Worm (Caenorhabditis elegans): Measurements from ENCODE around the gene math-15.
"Not testable (repeated sequence)": the region's sequence is repeated elsewhere in the genome, so short reads cannot be mapped to it uniquely, and the experiment has no call there.

The math-15 gene

DNA sequence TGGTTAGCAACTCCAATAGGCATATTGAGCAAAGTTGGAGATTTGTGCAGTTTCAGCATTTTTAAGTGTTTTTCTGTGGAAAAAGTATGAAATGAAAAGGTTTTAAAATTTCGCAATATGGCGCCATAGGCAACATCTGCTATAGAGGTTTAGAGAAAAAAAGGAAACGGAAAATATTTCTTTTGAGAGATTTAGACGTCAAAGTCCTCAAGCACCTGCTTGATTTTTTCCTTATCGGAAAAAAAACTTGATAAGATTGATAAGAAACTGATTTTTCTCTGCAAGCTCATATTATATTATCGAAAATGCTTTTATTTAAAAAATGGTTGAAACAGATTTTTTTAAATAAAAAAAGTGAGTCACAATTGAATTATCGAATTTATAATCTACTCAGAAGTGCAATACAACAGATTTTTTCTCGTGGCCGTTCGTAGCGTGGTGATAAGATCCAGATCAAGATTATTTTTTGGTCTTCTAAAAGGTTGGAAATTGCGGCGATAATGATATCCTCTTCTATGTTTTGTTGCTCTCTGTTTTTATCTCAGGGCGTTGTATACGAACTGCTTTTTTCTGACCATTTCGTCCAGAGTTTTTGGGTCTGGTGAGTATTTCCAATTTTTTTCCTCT lies 46.1 kb upstream of the math-15 start, which contains the start of gene fbxc-19 (continued):
- TF ChIP-seq hmg-11 (tag; optimal IDR thresholded peaks at IDR 0.05), result peak; percentile 14

DNA sequence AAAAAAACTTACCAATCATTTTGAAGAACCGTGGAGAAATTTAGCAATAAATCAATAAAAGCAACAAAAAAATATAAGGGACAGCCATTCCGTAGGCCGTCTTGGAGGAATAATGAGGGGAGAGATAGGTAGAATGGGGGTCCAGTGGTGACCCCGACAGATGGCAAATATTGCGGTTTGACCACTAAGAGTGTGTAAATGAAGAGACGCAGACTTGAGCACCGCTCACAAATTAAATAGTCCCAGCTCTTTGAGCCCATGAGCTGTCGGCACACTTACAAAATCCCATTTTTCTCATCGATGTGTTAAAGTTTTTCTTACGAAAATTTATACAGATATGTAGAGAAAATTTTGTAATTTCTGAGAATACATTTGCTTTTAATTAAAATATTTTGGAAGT lies 45.4 kb upstream of the math-15 start, which contains the start of gene fbxa-3:
Gene fbxa-3 (minus strand): TSS at position 101 of the 400 bp plus-strand sequence.
- no peak for TF ChIP-seq pqm-1 (tag; optimal IDR thresholded peaks at IDR 0.05)
- TF ChIP-seq sea-2 (GFP tag; optimal IDR thresholded peaks at IDR 0.05), result no peak
- no peak for TF ChIP-seq ztf-4 (tag; optimal IDR thresholded peaks at IDR 0.05)
- no peak for TF ChIP-seq jun-1 (tag; optimal IDR thresholded peaks at IDR 0.05)
- no peak for TF ChIP-seq ztf-11 (tag; optimal IDR thresholded peaks at IDR 0.05)
- no peak for TF ChIP-seq mml-1 (tag; optimal IDR thresholded peaks at IDR 0.05)

DNA sequence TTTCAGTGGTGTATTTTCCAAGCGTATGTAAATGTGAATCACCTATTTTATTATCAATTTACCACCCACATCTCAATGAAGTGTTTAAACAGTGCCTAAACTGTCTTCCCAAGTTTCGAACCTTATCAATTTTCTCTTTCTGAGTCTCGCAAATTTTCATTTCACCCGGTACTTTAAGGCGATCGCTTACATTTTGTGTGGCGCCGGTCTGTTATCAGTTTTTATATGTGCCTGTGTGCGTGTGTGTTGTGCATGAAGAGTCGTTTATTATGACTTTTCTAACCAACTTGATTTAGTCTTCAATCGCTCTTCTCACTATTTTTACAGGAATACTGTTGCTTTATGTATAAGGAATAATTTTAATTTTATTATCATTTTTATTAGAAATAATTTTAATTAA lies 42.6 kb upstream of the math-15 start:
- TF ChIP-seq elt-2 (tag; optimal IDR thresholded peaks at IDR 0.05), result peak; percentile 57

- not testable (repeated sequence) for TF ChIP-seq nfya-1 (tag; optimal IDR thresholded peaks at IDR 0.05; ENCODE audit: insufficient read depth); nhr-12 (tag; optimal IDR thresholded peaks at IDR 0.05); unc-62 (GFP tag; optimal IDR thresholded peaks at IDR 0.05)
These were observed 41.9 kb upstream of the math-15 start, which contains the start of gene math-41 for ce11 chrII:1824329-1824728. Gene math-41, plus strand, starts transcription at chrII:1824629.

ce11 chrII:1830182-1830682 lies 35.9 kb upstream of the math-15 start, which contains the start of gene math-40:
Gene math-40, plus strand, starts transcription at chrII:1830632.
- TF ChIP-seq elt-2 (tag; optimal IDR thresholded peaks at IDR 0.05), result peak; percentile 62
- TF ChIP-seq pqm-1 (tag; optimal IDR thresholded peaks at IDR 0.05), result peak; percentile 41
- TF ChIP-seq unc-39 (tag; optimal IDR thresholded peaks at IDR 0.05), result no peak

ce11 chrII:1831883-1832388 lies 34.2 kb upstream of the math-15 start, which contains the start of gene math-39:
Gene math-39, plus strand, starts transcription at chrII:1832338.
- TF ChIP-seq tbx-2 (tag; optimal IDR thresholded peaks at IDR 0.05) (no peak), ceh-28 (tag; optimal IDR thresholded peaks at IDR 0.05) (no peak), elt-2 (tag; optimal IDR thresholded peaks at IDR 0.05) (peak; percentile 51), nhr-12 (tag; optimal IDR thresholded peaks at IDR 0.05) (no peak), jun-1 (tag; optimal IDR thresholded peaks at IDR 0.05) (no peak), ceh-16 (tag; optimal IDR thresholded peaks at IDR 0.05) (no peak)

DNA sequence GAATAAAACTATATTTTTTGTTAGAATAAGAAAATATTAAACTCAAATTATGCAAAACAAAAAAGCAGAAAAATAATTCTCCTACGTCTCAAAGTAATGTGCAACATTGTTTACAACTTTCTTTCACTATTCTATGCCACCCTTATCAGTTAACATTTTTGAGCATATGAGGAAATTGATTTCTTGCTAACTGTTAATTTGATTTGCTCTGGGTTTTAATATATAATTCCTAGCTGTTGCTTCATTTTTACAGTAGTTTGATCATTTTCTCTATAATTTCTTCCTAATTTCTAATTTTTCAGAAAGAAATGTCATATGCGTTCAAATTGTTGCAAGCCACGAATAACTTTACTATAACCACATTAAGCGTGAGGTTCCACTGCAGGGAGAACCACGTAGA lies 30.0 kb upstream of the math-15 start, which contains the start of gene T08E11.1:
Gene T08E11.1 (plus strand): TSS at position 301 of the 400 bp plus-strand sequence.
- no peak for TF ChIP-seq nhr-67 (tag; optimal IDR thresholded peaks at IDR 0.05)
- TF ChIP-seq fkh-10 (GFP tag; optimal IDR thresholded peaks at IDR 0.05), result no peak
- no peak for TF ChIP-seq tbx-2 (tag; optimal IDR thresholded peaks at IDR 0.05)
- TF ChIP-seq elt-2 (tag; optimal IDR thresholded peaks at IDR 0.05), result peak; percentile 8
- no peak for TF ChIP-seq lin-15B (tag; optimal IDR thresholded peaks at IDR 0.05)
- no peak for TF ChIP-seq egl-5 (tag; optimal IDR thresholded peaks at IDR 0.05)
- TF ChIP-seq elt-1 (tag; optimal IDR thresholded peaks at IDR 0.05), result no peak
- no peak for TF ChIP-seq ztf-4 (tag; optimal IDR thresholded peaks at IDR 0.05)

DNA sequence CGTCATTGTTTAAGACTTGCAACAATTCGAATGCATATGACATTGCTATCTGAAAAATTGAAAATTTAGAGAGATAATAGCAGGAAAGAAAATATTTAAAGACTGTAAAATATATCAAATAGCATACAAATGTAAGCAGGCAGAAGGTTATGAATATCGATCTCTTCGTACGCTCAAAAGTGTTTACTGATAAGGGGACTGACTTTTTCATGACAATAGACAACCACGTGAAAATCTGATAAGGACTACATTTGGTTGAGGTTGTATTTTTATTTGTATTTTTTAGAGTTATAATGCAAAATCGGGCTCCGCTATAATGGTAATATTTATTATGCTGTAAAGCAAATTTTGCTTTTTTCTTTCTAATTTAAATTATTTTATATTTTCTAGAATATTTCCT lies 23.3 kb upstream of the math-15 start, which contains the start of the genes C52E2.5 and C52E2.4:
Gene C52E2.5 (minus strand): TSS at position 43 of the 400 bp plus-strand sequence.
Gene C52E2.4 (plus strand): TSS at position 252 of the 400 bp plus-strand sequence.
- peak; percentile 17 for TF ChIP-seq skn-1 (tag; optimal IDR thresholded peaks at IDR 0.05)
- no peak for TF ChIP-seq nhr-67 (tag; optimal IDR thresholded peaks at IDR 0.05)
- TF ChIP-seq mdl-1 (tag; optimal IDR thresholded peaks at IDR 0.05), result no peak
- TF ChIP-seq nhr-77 (tag; optimal IDR thresholded peaks at IDR 0.05), result no peak
- TF ChIP-seq lin-15B (tag; optimal IDR thresholded peaks at IDR 0.05), result no peak
- TF ChIP-seq elt-2 (tag; optimal IDR thresholded peaks at IDR 0.05), result peak; percentile 94
- no peak for TF ChIP-seq nhr-76 (tag; optimal IDR thresholded peaks at IDR 0.05)
- TF ChIP-seq lin-39 (tag; optimal IDR thresholded peaks at IDR 0.05), result no peak
- no peak for TF ChIP-seq ceh-16 (tag; optimal IDR thresholded peaks at IDR 0.05)
- no peak for TF ChIP-seq elt-3 (tag; optimal IDR thresholded peaks at IDR 0.05)
- no peak for TF ChIP-seq fkh-2 (tag; optimal IDR thresholded peaks at IDR 0.05)
- peak; percentile 73 for TF ChIP-seq pha-4 (tag; optimal IDR thresholded peaks at IDR 0.05)
- TF ChIP-seq ama-1 (optimal IDR thresholded peaks at IDR 0.05), result no peak
- no peak for TF ChIP-seq R02D3.7 (tag; optimal IDR thresholded peaks at IDR 0.05)
- no peak for TF ChIP-seq ceh-82 (tag; optimal IDR thresholded peaks at IDR 0.05)
- TF ChIP-seq zag-1 (tag; optimal IDR thresholded peaks at IDR 0.05), result no peak
- TF ChIP-seq pqm-1 (tag; optimal IDR thresholded peaks at IDR 0.05), result no peak
- no peak for TF ChIP-seq nhr-237 (tag; optimal IDR thresholded peaks at IDR 0.05)
- no peak for TF ChIP-seq eor-1 (tag; optimal IDR thresholded peaks at IDR 0.05)
- TF ChIP-seq fkh-10 (GFP tag; optimal IDR thresholded peaks at IDR 0.05), result no peak
- no peak for TF ChIP-seq nfya-1 (tag; optimal IDR thresholded peaks at IDR 0.05; ENCODE audit: insufficient read depth)
- TF ChIP-seq jun-1 (tag; optimal IDR thresholded peaks at IDR 0.05), result peak; percentile 20
- TF ChIP-seq egl-27 (tag; optimal IDR thresholded peaks at IDR 0.05), result no peak
- no peak for TF ChIP-seq nhr-11 (tag; optimal IDR thresholded peaks at IDR 0.05)
